Worm (Caenorhabditis elegans) whole organism, L4 larva: ENCODE results near the gene F56D2.3.

Experiments used
- D1046.2 ChIP-seq: fragments of 200-800 bp; sonication (Bioruptor generic); IDR thresholded peaks from 2 replicates; pipeline ENCODE4 v1.3.6; 2022; ENCODE audit warnings: missing genetic modification characterization, missing compliant biosample characterization
- dpl-1 ChIP-seq: fragments of 150-350 bp; optimal IDR thresholded peaks from 2 replicates; lab custom pipeline; 2014; ENCODE audit warnings: missing biosample characterization, missing genetic modification reagents, missing genetic modification characterization
- nhr-11 ChIP-seq: fragments of 150-350 bp; optimal IDR thresholded peaks from 2 replicates; lab custom pipeline; 2014; ENCODE audit warnings: missing biosample characterization, missing genetic modification characterization
- nhr-111 ChIP-seq: fragments of 200-800 bp; sonication (Bioruptor generic); optimal IDR thresholded peaks from 2 replicates; lab custom pipeline; 2018; ENCODE audit warnings: mild to moderate bottlenecking, missing genetic modification characterization, missing compliant biosample characterization
- nhr-77 ChIP-seq: fragments of 150-350 bp; optimal IDR thresholded peaks from 2 replicates; lab custom pipeline; 2014; ENCODE audit warnings: missing biosample characterization, missing genetic modification characterization
- pqm-1 ChIP-seq: sonication (generic microtip); optimal IDR thresholded peaks from 2 replicates; lab custom pipeline; 2017; ENCODE audit warnings: missing biosample characterization, missing genetic modification characterization
- saeg-2 ChIP-seq: fragments of 200-800 bp; sonication (Bioruptor generic); IDR thresholded peaks from 2 replicates; pipeline ENCODE4 v1.3.6; 2022; ENCODE audit warnings: missing genetic modification reagents, missing genetic modification characterization, missing compliant biosample characterization
- spr-1 ChIP-seq: sonication (generic microtip); optimal IDR thresholded peaks from 2 replicates; lab custom pipeline; 2016; ENCODE audit warnings: mild to moderate bottlenecking, missing genetic modification characterization, missing compliant biosample characterization

ce11 chrIII:5603439-5603986, 18.8 kb downstream of the F56D2.3 start, which contains the start of gene madf-11:
- TF ChIP-seq saeg-2, result no peak
- TF ChIP-seq nhr-111 (GFP tag; lab: Kevin White, UChicago), result no peak
- no peak for TF ChIP-seq spr-1
- TF ChIP-seq D1046.2 (GFP tag; lab: Robert Waterston, UW), result 0 out of 2 replicates have a peak, but pooled peaks have one; percentile 23
- peak; percentile 45 for TF ChIP-seq nhr-11 (tag; lab: Kevin White, UChicago)
- TF ChIP-seq dpl-1 (GFP tag; lab: Kevin White, UChicago), result peak; percentile 74
- TF ChIP-seq pqm-1 (tag; lab: Kevin White, UChicago), result peak; percentile 2
- peak; percentile 82 for TF ChIP-seq nhr-77 (tag; lab: Kevin White, UChicago)
